Fruit fly (Drosophila melanogaster): Measurements from ENCODE around the gene CG12104.

Gene CG12104

dm6 chr3L:1568225-1569161 lies 34.0 kb downstream of the CG12104 start, which contains the start of gene CG7879 (continued):
- TF ChIP-seq caup (GFP tag; optimal IDR thresholded peaks at IDR 0.05; ENCODE audit: severe bottlenecking) = peak; percentile 45
- TF ChIP-seq Nf-YA (GFP tag; IDR thresholded peaks at IDR 0.05) = no peak
- no peak for TF ChIP-seq aop (GFP tag; IDR thresholded peaks at IDR 0.05)
- peak; percentile 20 for TF ChIP-seq CG12155 (GFP tag; optimal IDR thresholded peaks at IDR 0.05)
- no peak for TF ChIP-seq Tbp (GFP tag; optimal IDR thresholded peaks at IDR 0.05)
- peak; percentile 15 for TF ChIP-seq CG7839 (tag; optimal IDR thresholded peaks at IDR 0.05)
- TF ChIP-seq gem (tag; optimal IDR thresholded peaks at IDR 0.05) = no peak
- TF ChIP-seq NC2α (GFP tag; optimal IDR thresholded peaks at IDR 0.05) = no peak
- TF ChIP-seq Ada2b (GFP tag; IDR thresholded peaks at IDR 0.05) = no peak
- TF ChIP-seq slbo (GFP tag; IDR thresholded peaks at IDR 0.05) = peak; percentile 33
- TF ChIP-seq HmgD (GFP tag; optimal IDR thresholded peaks at IDR 0.05) = no peak
- no peak for TF ChIP-seq B-H1 (GFP tag; IDR thresholded peaks at IDR 0.05)
- TF ChIP-seq da (GFP tag; optimal IDR thresholded peaks at IDR 0.05) = no peak
- TF ChIP-seq BEAF-32 (GFP tag; optimal IDR thresholded peaks at IDR 0.05) = peak; percentile 43
- peak; percentile 16 for TF ChIP-seq CG10209 (GFP tag; optimal IDR thresholded peaks at IDR 0.05)
- no peak for TF ChIP-seq Mes4 (GFP tag; optimal IDR thresholded peaks at IDR 0.05)
- TF ChIP-seq CG16779 (GFP tag; IDR thresholded peaks at IDR 0.05) = no peak
- TF ChIP-seq Dp (GFP tag; optimal IDR thresholded peaks at IDR 0.05) = no peak
- TF ChIP-seq psq (GFP tag; optimal IDR thresholded peaks at IDR 0.05) = peak; percentile 43
- peak; percentile 99 for TF ChIP-seq CG6254 (GFP tag; optimal IDR thresholded peaks at IDR 0.05)
- peak; percentile 27 for TF ChIP-seq CG1233 (GFP tag; optimal IDR thresholded peaks at IDR 0.05)
- no peak for TF ChIP-seq z (GFP tag; IDR thresholded peaks at IDR 0.05)
- TF ChIP-seq Hand (GFP tag; optimal IDR thresholded peaks at IDR 0.05) = peak; percentile 25
- no peak for TF ChIP-seq Dek (tag; optimal IDR thresholded peaks at IDR 0.05)
- no peak for TF ChIP-seq HLH54F (GFP tag; optimal IDR thresholded peaks at IDR 0.05)
- no peak for TF ChIP-seq CG9609 (GFP tag; optimal IDR thresholded peaks at IDR 0.05)
- no peak for TF ChIP-seq CG8281 (tag; optimal IDR thresholded peaks at IDR 0.05)
- TF ChIP-seq ranshi (GFP tag; IDR thresholded peaks at IDR 0.05) = no peak
- TF ChIP-seq schlank (tag; optimal IDR thresholded peaks at IDR 0.05) = no peak
- TF ChIP-seq CG6854 (GFP tag; optimal IDR thresholded peaks at IDR 0.05) = peak; percentile 18
- TF ChIP-seq CG9727 (GFP tag; optimal IDR thresholded peaks at IDR 0.05) = peak; percentile 51
- TF ChIP-seq CG14441 (GFP tag; IDR thresholded peaks at IDR 0.05) = no peak
- TF ChIP-seq CG11398 (GFP tag; optimal IDR thresholded peaks at IDR 0.05) = no peak
- TF ChIP-seq MTF-1 (GFP tag; optimal IDR thresholded peaks at IDR 0.05; ENCODE audit: borderline replicate concordance) = no peak
- TF ChIP-seq Ets65A (GFP tag) = peak; percentile 81
- 0 out of 2 replicates have a peak, but pooled peaks have one; percentile 13 for TF ChIP-seq Xrp1 (GFP tag; IDR thresholded peaks at IDR 0.05)
- TF ChIP-seq grn (GFP tag; optimal IDR thresholded peaks at IDR 0.05) = peak; percentile 58
- TF ChIP-seq Rfx (GFP tag; IDR thresholded peaks at IDR 0.05) = peak; percentile 50
- TF ChIP-seq CG2129 (GFP tag; IDR thresholded peaks at IDR 0.05; ENCODE audit: partially characterized antibody) = no peak
- TF ChIP-seq chif (GFP tag; optimal IDR thresholded peaks at IDR 0.05) = no peak
- no peak for TF ChIP-seq bowl (GFP tag; IDR thresholded peaks at IDR 0.05)
- 0 out of 2 replicates have a peak, but pooled peaks have one; percentile 8 for TF ChIP-seq CG17612 (GFP tag; IDR thresholded peaks at IDR 0.05)
- TF ChIP-seq D (optimal IDR thresholded peaks at IDR 0.05) = no peak
- TF ChIP-seq D (GFP tag; optimal IDR thresholded peaks at IDR 0.05) = no peak
- TF ChIP-seq al (GFP tag; IDR thresholded peaks at IDR 0.05) = 0 out of 2 replicates have a peak, but pooled peaks have one; percentile 28
- TF ChIP-seq CG10267 (tag; optimal IDR thresholded peaks at IDR 0.05) = peak; percentile 2
- TF ChIP-seq phol (tag; optimal IDR thresholded peaks at IDR 0.05) = peak; percentile 99
- no peak; the same call in 1 of the 2 replicates for TF ChIP-seq CG31441 (GFP tag; IDR thresholded peaks at IDR 0.05)
- TF ChIP-seq Doc2 (GFP tag; IDR thresholded peaks at IDR 0.05) = no peak
